Worm (Caenorhabditis elegans) whole organism, late embryonic: Measurements from ENCODE around the gene dmsr-4.

Source experiments
- C08G9.2 ChIP-seq: sonication (generic microtip); optimal IDR thresholded peaks from 2 replicates; lab custom pipeline; 2016; ENCODE audit warnings: mild to moderate bottlenecking, missing genetic modification characterization, moderate library complexity, missing compliant biosample characterization
- C38D4.7 ChIP-seq: fragments of 200-800 bp; sonication (Bioruptor generic); optimal IDR thresholded peaks from 2 replicates; lab custom pipeline; 2018; ENCODE audit warnings: mild to moderate bottlenecking, missing genetic modification characterization, moderate library complexity, missing compliant biosample characterization
- Y22D7AL.16 ChIP-seq: sonication (generic microtip); optimal IDR thresholded peaks from 2 replicates; lab custom pipeline; 2016; ENCODE audit warnings: missing genetic modification characterization, missing compliant biosample characterization
- ahr-1 ChIP-seq: sonication (generic microtip); optimal IDR thresholded peaks from 2 replicates; lab custom pipeline; 2016; ENCODE audit warnings: missing genetic modification characterization, missing compliant biosample characterization
- ama-1 ChIP-seq: fragments of 150-350 bp; optimal IDR thresholded peaks from 2 replicates; lab custom pipeline; 2014
- ceh-45 ChIP-seq: fragments of 200-800 bp; sonication (Bioruptor generic); IDR thresholded peaks from 2 replicates; pipeline ENCODE4 v1.3.6; 2022; ENCODE audit warnings: missing genetic modification reagents, missing genetic modification characterization, missing compliant biosample characterization
- elt-4 ChIP-seq: sonication (generic microtip); optimal IDR thresholded peaks from 2 replicates; lab custom pipeline; 2016; ENCODE audit warnings: missing genetic modification characterization, missing compliant biosample characterization
- fax-1 ChIP-seq: sonication (generic microtip); optimal IDR thresholded peaks from 2 replicates; lab custom pipeline; 2016; ENCODE audit warnings: missing genotype, missing genetic modification characterization, missing compliant biosample characterization
- fkh-10 ChIP-seq: fragments of 150-350 bp; optimal IDR thresholded peaks from 2 replicates; lab custom pipeline; 2014; ENCODE audit warnings: missing biosample characterization, missing genetic modification reagents, missing genetic modification characterization
- gmeb-2 ChIP-seq: sonication (generic microtip); optimal IDR thresholded peaks from 2 replicates; lab custom pipeline; 2016; ENCODE audit warnings: missing genetic modification characterization, inconsistent platforms, missing compliant biosample characterization
- hlh-30 ChIP-seq: sonication (generic microtip); optimal IDR thresholded peaks from 2 replicates; lab custom pipeline; 2017; ENCODE audit warnings: antibody characterized with exemption, missing genetic modification characterization, missing compliant biosample characterization; ENCODE audit not compliant: insufficient read depth
- pax-1 ChIP-seq: fragments of 150-350 bp; optimal IDR thresholded peaks from 2 replicates; lab custom pipeline; 2014; ENCODE audit warnings: missing biosample characterization, missing genetic modification characterization
- pha-4 ChIP-seq: fragments of 150-350 bp; optimal IDR thresholded peaks from 2 replicates; lab custom pipeline; 2018; ENCODE audit warnings: missing biosample characterization, missing genetic modification reagents, missing genetic modification characterization
- rnt-1 ChIP-seq: sonication (generic microtip); optimal IDR thresholded peaks from 2 replicates; lab custom pipeline; 2016; ENCODE audit warnings: missing genetic modification characterization, missing compliant biosample characterization

dmsr-4 gene

ce11 chrII:303927-304711 is 52.8 kb downstream of the dmsr-4 start:
- TF ChIP-seq elt-4 (tag; lab: Kevin White, UChicago) (peak; percentile 57), C08G9.2 (peak; percentile 24), C38D4.7 (GFP tag; lab: Kevin White, UChicago) (peak; percentile 15), fkh-10 (no peak), ceh-45 (GFP tag; lab: Robert Waterston, UW) (no peak)

- TF ChIP-seq rnt-1 (tag; lab: Kevin White, UChicago) (peak; percentile 55), ahr-1 (tag; lab: Kevin White, UChicago) (no peak), pax-1 (tag; lab: Kevin White, UChicago) (no peak), hlh-30 (tag; lab: Kevin White, UChicago) (peak; percentile 34), pha-4 (tag; lab: Kevin White, UChicago) (no peak), Y22D7AL.16 (tag; lab: Kevin White, UChicago) (no peak), ama-1 (lab: Kevin White, UChicago) (no peak), gmeb-2 (tag; lab: Kevin White, UChicago) (no peak)
Observed at ce11 chrII:300977-301772, 55.7 kb downstream of the dmsr-4 start, which contains the start of gene K01A2.5. Gene K01A2.5, plus strand, starts transcription at chrII:301273.

ce11 chrII:299684-300083 is 57.2 kb downstream of the dmsr-4 start, which contains the start of gene K01A2.6:
Gene K01A2.6, plus strand, starts transcription at chrII:299984.
- no peak for TF ChIP-seq fax-1 (tag; lab: Kevin White, UChicago)
